Worm (Caenorhabditis elegans): Measurements from ENCODE around the gene cal-2.

Gene cal-2

DNA sequence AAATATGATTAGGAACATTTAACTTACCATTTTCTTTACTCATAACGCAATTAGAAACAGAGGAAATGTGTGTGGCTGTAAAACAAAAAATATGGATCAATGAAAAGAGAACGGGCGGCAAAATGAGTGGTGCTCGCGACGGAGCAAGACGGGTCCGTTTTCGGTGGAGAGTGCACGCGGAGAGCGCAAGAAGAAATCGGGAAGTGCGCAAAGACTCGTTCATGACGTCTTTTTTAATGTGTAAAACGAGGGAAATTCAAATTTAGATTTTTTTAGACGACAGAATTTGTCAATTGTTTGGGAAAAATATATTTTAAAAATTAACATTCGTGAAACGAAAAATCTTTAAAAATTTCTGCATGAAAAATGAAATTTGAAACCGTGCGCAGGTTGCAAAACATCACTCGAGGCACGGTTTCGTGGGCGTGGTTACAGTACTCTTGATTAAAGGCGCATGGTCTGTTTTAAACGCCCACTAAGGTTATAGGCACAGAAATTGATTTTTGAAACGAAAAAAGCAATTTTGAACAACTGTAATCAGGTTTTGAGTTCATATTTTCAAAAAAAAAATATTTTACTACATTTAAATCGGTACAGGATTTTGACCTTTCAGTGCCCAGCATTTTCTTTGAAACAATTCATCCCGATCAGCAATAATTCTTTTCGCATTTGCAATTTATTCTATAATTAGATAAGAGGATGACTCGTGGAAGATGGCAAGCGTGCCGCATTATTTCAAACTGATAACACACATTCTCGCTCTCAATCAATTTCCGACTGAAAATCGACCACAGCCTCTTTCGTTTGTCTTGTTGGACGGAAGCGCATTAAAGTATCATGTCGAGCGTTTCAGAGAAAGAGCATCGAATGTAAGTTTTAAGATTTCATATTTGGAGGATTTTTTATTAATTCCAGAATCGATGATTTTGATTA lies 9.0 kb downstream of the cal-2 start, which contains the start of the genes szy-20 and C18E9.5 (continued):
- TF ChIP-seq ceh-40 (GFP tag; IDR thresholded peaks at IDR 0.05) (no peak), F39B2.1 (GFP tag; IDR thresholded peaks at IDR 0.05) (no peak), sptf-2 (GFP tag; optimal IDR thresholded peaks at IDR 0.05) (no peak), T26A5.8 (tag; optimal IDR thresholded peaks at IDR 0.05) (no peak), lin-35 (GFP tag; optimal IDR thresholded peaks at IDR 0.05) (peak; percentile 28 to 96 (median 73)), nhr-90 (tag; optimal IDR thresholded peaks at IDR 0.05) (no peak), let-526 (GFP tag; IDR thresholded peaks at IDR 0.05) (no peak), snpc-3.4 (tag; optimal IDR thresholded peaks at IDR 0.05) (peak; percentile 40), fkh-3 (tag; optimal IDR thresholded peaks at IDR 0.05) (no peak), ceh-100 (GFP tag; IDR thresholded peaks at IDR 0.05) (peak; percentile 51), ets-4 (GFP tag; optimal IDR thresholded peaks at IDR 0.05) (no peak), egl-18 (GFP tag; IDR thresholded peaks at IDR 0.05) (no peak), hlh-26 (GFP tag; conservative IDR thresholded peaks at IDR 0.05) (no peak), nhr-120 (GFP tag; IDR thresholded peaks at IDR 0.05) (no peak), attf-6 (GFP tag; IDR thresholded peaks at IDR 0.05) (no peak), lin-54 (GFP tag; optimal IDR thresholded peaks at IDR 0.05) (peak; percentile 93), lag-1 (GFP tag; IDR thresholded peaks at IDR 0.05) (no peak), xnd-1 (tag; optimal IDR thresholded peaks at IDR 0.05) (peak; percentile 84), ztf-3 (GFP tag; optimal IDR thresholded peaks at IDR 0.05) (no peak), bed-1 (GFP tag; IDR thresholded peaks at IDR 0.05) (no peak)

DNA sequence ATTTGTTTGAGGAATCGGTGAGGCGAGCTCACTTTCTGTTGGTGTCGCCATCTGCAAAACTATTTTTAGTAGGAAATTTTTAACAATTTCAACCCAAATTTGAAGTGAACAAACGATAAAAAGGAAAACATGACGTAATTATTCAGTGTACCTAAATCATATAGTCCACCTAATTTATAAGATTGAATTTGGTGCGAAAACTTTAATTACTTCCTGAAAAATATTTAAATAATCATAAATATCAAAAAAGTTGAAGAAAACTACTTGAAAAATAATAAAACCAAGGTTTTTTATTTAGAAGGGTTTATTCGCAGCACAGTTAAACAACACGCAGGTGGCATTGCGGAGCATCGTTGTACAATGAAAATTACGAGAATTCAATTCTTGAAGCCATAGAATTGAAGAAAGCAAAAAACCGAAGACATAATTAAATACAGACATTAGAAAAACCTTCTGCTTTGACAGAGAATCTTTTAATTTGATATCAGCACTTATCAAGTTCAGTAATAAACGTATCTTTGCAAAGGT lies 13.1 kb downstream of the cal-2 start, which contains the start of gene tomm-40:
TSS of gene tomm-40 (minus strand) at position 51 of the 528 bp plus-strand sequence.
- peak; percentile 93 for TF ChIP-seq attf-3 (GFP tag; conservative IDR thresholded peaks at IDR 0.05)
- TF ChIP-seq xnd-1 (tag; optimal IDR thresholded peaks at IDR 0.05): no peak
- TF ChIP-seq hmg-1.2 (GFP tag; IDR thresholded peaks at IDR 0.05): no peak
- no peak for TF ChIP-seq him-1 (tag; optimal IDR thresholded peaks at IDR 0.05)
- no peak for TF ChIP-seq Y67H2A.10 (GFP tag; conservative IDR thresholded peaks at IDR 0.05)
- TF ChIP-seq ekl-4 (GFP tag; IDR thresholded peaks at IDR 0.05): no peak
- no peak for TF ChIP-seq ztf-22 (GFP tag; optimal IDR thresholded peaks at IDR 0.05)

DNA sequence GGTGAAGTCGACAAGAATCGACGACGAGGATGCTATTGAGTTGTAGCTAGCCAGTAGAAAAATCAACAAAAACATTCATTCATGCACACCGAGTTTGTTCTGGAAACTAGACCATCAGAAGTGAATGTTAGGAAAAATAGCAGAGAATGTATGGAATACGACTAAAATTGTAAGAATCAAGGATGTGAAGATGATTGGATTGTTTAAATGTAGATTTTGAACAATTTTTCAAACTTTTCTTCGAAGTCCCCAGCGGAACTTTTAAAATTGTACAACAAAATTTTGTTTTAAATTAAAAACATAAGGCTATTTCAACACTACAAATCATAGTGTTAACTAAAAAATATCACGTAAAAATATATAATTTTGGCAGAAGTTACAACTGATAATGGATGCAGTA lies 22.2 kb downstream of the cal-2 start, which contains the start of gene C18E9.7:
TSS of gene C18E9.7 (minus strand) at position 101 of the 400 bp plus-strand sequence.
- TF ChIP-seq akir-1 (GFP tag; optimal IDR thresholded peaks at IDR 0.05) (no peak), Y95B8A.8 (GFP tag; IDR thresholded peaks at IDR 0.05) (no peak), egl-44 (GFP tag; IDR thresholded peaks at IDR 0.05) (no peak), D2030.7 (GFP tag; IDR thresholded peaks at IDR 0.05) (no peak), madf-8 (GFP tag; conservative IDR thresholded peaks at IDR 0.05) (no peak), B0336.3 (GFP tag; IDR thresholded peaks at IDR 0.05) (no peak), unc-130 (GFP tag; optimal IDR thresholded peaks at IDR 0.05) (no peak), Y56A3A.18 (GFP tag; IDR thresholded peaks at IDR 0.05) (no peak), hmg-20 (GFP tag; IDR thresholded peaks at IDR 0.05) (no peak), F57C9.4 (tag; optimal IDR thresholded peaks at IDR 0.05) (no peak), unc-62 (GFP tag; optimal IDR thresholded peaks at IDR 0.05) (no peak), pha-4 (tag; optimal IDR thresholded peaks at IDR 0.05) (no peak), Y53G8AR.9 (GFP tag; conservative IDR thresholded peaks at IDR 0.05) (no peak), xnd-1 (tag; optimal IDR thresholded peaks at IDR 0.05) (no peak), rec-8 (tag; optimal IDR thresholded peaks at IDR 0.05) (no peak), F33H1.4 (GFP tag; IDR thresholded peaks at IDR 0.05) (no peak)

Measured in whole organism, young adult.